Fruit fly (Drosophila melanogaster) whole organism, wandering third instar larva: ENCODE results near the gene sinah.

Source experiments
- CG32264 ChIP-seq: fragments of 200-800 bp; sonication (Bioruptor generic); optimal IDR thresholded peaks from 2 replicates; lab custom pipeline; 2016; ENCODE audit warnings: missing biosample characterization, missing genetic modification characterization
- CrebA ChIP-seq: fragments of 200-800 bp; sonication (Bioruptor generic); optimal IDR thresholded peaks from 2 replicates; lab custom pipeline; 2016; ENCODE audit warnings: missing biosample characterization, mild to moderate bottlenecking, missing genetic modification characterization, borderline replicate concordance
- Dif ChIP-seq: fragments of 200-275, 200-300 bp; sonication (Bioruptor generic); optimal IDR thresholded peaks from 2 replicates; lab custom pipeline; 2018; ENCODE audit warnings: missing biosample characterization, missing genetic modification characterization; ENCODE audit not compliant: partially characterized antibody
- HLH106 ChIP-seq: fragments of 200-800 bp; optimal IDR thresholded peaks from 3 replicates; lab custom pipeline; 2019; ENCODE audit warnings: missing biosample characterization, mild to moderate bottlenecking, missing genetic modification characterization, moderate library complexity
- Hr78 ChIP-seq: fragments of >200 bp; optimal IDR thresholded peaks from 2 replicates; lab custom pipeline; 2017; ENCODE audit warnings: missing biosample characterization, missing genetic modification characterization
- Sp1 ChIP-seq: fragments of 200-800 bp; sonication (Bioruptor generic); optimal IDR thresholded peaks from 3 replicates; lab custom pipeline; 2019; ENCODE audit warnings: missing biosample characterization, mild to moderate bottlenecking, missing genetic modification characterization, moderate library complexity
- dl ChIP-seq, 2 experiments: fragments of 175-275, 200-275 bp in 1 of 2; fragments of 200-275 bp in 1 of 2; sonication (Bioruptor generic); optimal IDR thresholded peaks; lab custom pipeline; 2018; ENCODE audit warnings: mild to moderate bottlenecking in 2 of 2, missing biosample characterization in 2 of 2, missing genetic modification characterization in 2 of 2, moderate library complexity in 2 of 2; ENCODE audit not compliant: partially characterized antibody in 2 of 2, insufficient read depth in 1 of 2
- foxo ChIP-seq, 2 experiments: fragments of 200-800 bp; sonication (Bioruptor generic); optimal IDR thresholded peaks; 2 replicates in 1 of 2; 3 replicates in 1 of 2; lab custom pipeline; 2016 to 2017; ENCODE audit warnings: missing biosample characterization in 2 of 2, missing genetic modification characterization in 2 of 2
- h ChIP-seq: fragments of 200-800 bp; sonication (Bioruptor generic); optimal IDR thresholded peaks from 3 replicates; lab custom pipeline; 2016; ENCODE audit warnings: missing biosample characterization, mild to moderate bottlenecking, missing genetic modification characterization
- pan ChIP-seq: fragments of >200 bp; optimal IDR thresholded peaks from 2 replicates; lab custom pipeline; 2017
- psq ChIP-seq: fragments of 200-800 bp; sonication (Bioruptor generic); optimal IDR thresholded peaks from 3 replicates; lab custom pipeline; 2017; ENCODE audit warnings: missing biosample characterization, mild to moderate bottlenecking, missing genetic modification characterization, moderate library complexity
- usp ChIP-seq: fragments of >200 bp; optimal IDR thresholded peaks from 2 replicates; lab custom pipeline; 2017; ENCODE audit warnings: missing biosample characterization, missing genetic modification characterization

dm6 chr3L:16885042-16885441 lies 26.2 kb downstream of the sinah start:
- TF ChIP-seq foxo (GFP tag; optimal IDR thresholded peaks at IDR 0.05; lab: Kevin White, UChicago) (no peak), CrebA (GFP tag; lab: Kevin White, UChicago) (no peak), usp (no peak), HLH106 (tag; lab: Kevin White, UChicago) (no peak), h (no peak), Sp1 (no peak), CG32264 (GFP tag; lab: Kevin White, UChicago) (no peak), dl (GFP tag; optimal IDR thresholded peaks at IDR 0.05; lab: Kevin White, UChicago; ENCODE audit: insufficient read depth in 1 of 2, partially characterized antibody in 2 of 2) (no peak), psq (no peak), Hr78 (GFP tag; lab: Kevin White, UChicago) (no peak), pan (lab: Kevin White, UChicago) (no peak), Dif (GFP tag; lab: Kevin White, UChicago) (no peak)
